Worm (Caenorhabditis elegans) whole organism, midembryonic: ENCODE data around the gene F20D6.6.

Experiments used
- cog-1 ChIP-seq: sonication (generic microtip); optimal IDR thresholded peaks from 2 replicates; lab custom pipeline; 2016; ENCODE audit warnings: missing genetic modification characterization, missing compliant biosample characterization
- klf-2 ChIP-seq: fragments of 200-800 bp; sonication (Bioruptor generic); conservative IDR thresholded peaks from 2 replicates; pipeline ENCODE4 v1.3.6; 2022; ENCODE audit warnings: missing genetic modification reagents, missing genetic modification characterization, missing compliant biosample characterization
- ref-1 ChIP-seq: fragments of 200-800 bp; sonication (Bioruptor generic); conservative IDR thresholded peaks from 2 replicates; pipeline ENCODE4 v1.3.6; 2022; ENCODE audit warnings: missing genetic modification reagents, missing genetic modification characterization, missing compliant biosample characterization
- tab-1 ChIP-seq: fragments of 200-800 bp; sonication (Bioruptor generic); IDR thresholded peaks from 2 replicates; pipeline ENCODE4 v1.3.6; 2022; ENCODE audit warnings: missing genetic modification characterization, missing compliant biosample characterization
- ztf-23 ChIP-seq: fragments of 200-800 bp; sonication (Bioruptor generic); IDR thresholded peaks from 2 replicates; pipeline ENCODE4 v1.3.6; 2022; ENCODE audit warnings: missing genetic modification reagents, missing genetic modification characterization, missing compliant biosample characterization
- ztf-29 ChIP-seq: fragments of 200-800 bp; sonication (Bioruptor generic); IDR thresholded peaks from 2 replicates; pipeline ENCODE4 v1.3.6; 2022; ENCODE audit warnings: missing genetic modification reagents, missing genetic modification characterization, missing compliant biosample characterization

DNA sequence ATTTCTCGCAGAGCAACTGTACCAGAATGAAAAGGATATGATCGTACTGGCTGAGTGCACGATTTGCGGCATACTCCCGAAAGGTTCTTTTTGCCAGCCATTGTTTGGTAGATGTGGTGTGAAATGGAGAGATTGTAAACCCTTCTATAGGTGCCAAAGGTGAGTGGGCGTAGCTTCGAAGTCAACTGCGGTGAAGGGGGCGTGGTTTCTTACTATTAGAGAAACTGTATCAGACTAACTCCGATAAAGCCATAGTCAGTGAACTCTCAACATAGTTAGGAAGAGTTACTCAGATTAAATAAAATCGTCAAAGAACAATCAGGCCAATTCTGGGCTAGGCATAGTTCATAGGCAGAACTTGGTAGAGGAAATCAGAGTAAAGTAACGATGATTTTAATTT, 17.6 kb downstream of the F20D6.6 start, which contains the start of gene F20D6.9:
- TF ChIP-seq ref-1 (GFP tag; lab: Robert Waterston, UW), result no peak
- no peak for TF ChIP-seq ztf-23 (GFP tag; lab: Robert Waterston, UW)
- TF ChIP-seq cog-1, result no peak
- TF ChIP-seq klf-2 (GFP tag; lab: Robert Waterston, UW), result no peak
- TF ChIP-seq ztf-29 (GFP tag; lab: Robert Waterston, UW), result no peak
- TF ChIP-seq tab-1 (GFP tag; lab: Robert Waterston, UW), result no peak
